Worm (Caenorhabditis elegans) whole organism, L3 larva: Measurements from ENCODE around the gene pkn-1.

Experiments used
- ceh-28 ChIP-seq: fragments of 150-350 bp; optimal IDR thresholded peaks from 2 replicates; lab custom pipeline; 2014; ENCODE audit warnings: missing biosample characterization, missing genetic modification reagents, missing genetic modification characterization
- ceh-82 ChIP-seq: fragments of 150-350 bp; optimal IDR thresholded peaks from 2 replicates; lab custom pipeline; 2014; ENCODE audit warnings: missing biosample characterization, missing genetic modification characterization
- daf-12 ChIP-seq: fragments of 150-350 bp; optimal IDR thresholded peaks from 2 replicates; lab custom pipeline; 2014; ENCODE audit warnings: missing biosample characterization, missing genetic modification reagents, missing genetic modification characterization
- lsy-12 ChIP-seq: sonication (generic microtip); optimal IDR thresholded peaks from 2 replicates; lab custom pipeline; 2016; ENCODE audit warnings: mild to moderate bottlenecking, missing genetic modification characterization, missing compliant biosample characterization
- mdl-1 ChIP-seq: fragments of 150-350 bp; optimal IDR thresholded peaks from 2 replicates; lab custom pipeline; 2014; ENCODE audit warnings: missing biosample characterization, missing genetic modification characterization
- nfya-1 ChIP-seq: sonication (generic microtip); optimal IDR thresholded peaks from 2 replicates; lab custom pipeline; 2017; ENCODE audit warnings: missing genetic modification characterization, mild to moderate bottlenecking, missing compliant biosample characterization, antibody characterized with exemption, moderate library complexity; ENCODE audit not compliant: insufficient read depth
- nhr-11 ChIP-seq: fragments of 150-350 bp; optimal IDR thresholded peaks from 2 replicates; lab custom pipeline; 2014; ENCODE audit warnings: missing biosample characterization, missing genetic modification characterization
- nhr-237 ChIP-seq: fragments of 150-350 bp; optimal IDR thresholded peaks from 2 replicates; lab custom pipeline; 2014; ENCODE audit warnings: missing biosample characterization, missing genetic modification characterization
- nhr-76 ChIP-seq: fragments of 150-350 bp; sonication (generic microtip); optimal IDR thresholded peaks from 5 replicates; lab custom pipeline; 2014; ENCODE audit warnings: missing biosample characterization, missing genetic modification characterization
- nhr-77 ChIP-seq: fragments of 150-350 bp; optimal IDR thresholded peaks from 2 replicates; lab custom pipeline; 2014; ENCODE audit warnings: missing biosample characterization, missing genetic modification characterization
- pha-4 ChIP-seq: fragments of 150-350 bp; optimal IDR thresholded peaks from 2 replicates; lab custom pipeline; 2014; ENCODE audit warnings: missing biosample characterization, missing genetic modification reagents, missing genetic modification characterization
- unc-62 ChIP-seq: fragments of 150-350 bp; sonication (generic microtip); optimal IDR thresholded peaks from 4 replicates; lab custom pipeline; 2014; ENCODE audit warnings: missing biosample characterization, missing genetic modification reagents, missing genetic modification characterization
- ztf-11 ChIP-seq: fragments of 150-350 bp; optimal IDR thresholded peaks from 2 replicates; lab custom pipeline; 2014; ENCODE audit warnings: missing biosample characterization, missing genetic modification characterization
- ztf-4 ChIP-seq: fragments of 150-350 bp; optimal IDR thresholded peaks from 2 replicates; lab custom pipeline; 2014; ENCODE audit warnings: missing biosample characterization, missing genetic modification characterization

ce11 chrX:10440781-10441180, 43.7 kb downstream of the pkn-1 start:
- TF ChIP-seq ztf-4 (no peak), nhr-237 (tag; lab: Kevin White, UChicago) (no peak), ceh-82 (no peak), ceh-28 (tag; lab: Kevin White, UChicago) (no peak), mdl-1 (no peak), pha-4 (tag; lab: Kevin White, UChicago) (no peak), daf-12 (tag; lab: Kevin White, UChicago) (no peak), unc-62 (no peak), lsy-12 (tag; lab: Kevin White, UChicago) (no peak), nfya-1 (tag; lab: Kevin White, UChicago) (no peak), nhr-77 (tag; lab: Kevin White, UChicago) (no peak), nhr-11 (tag; lab: Kevin White, UChicago) (no peak), nhr-76 (tag; lab: Kevin White, UChicago) (no peak), ztf-11 (tag; lab: Kevin White, UChicago) (no peak)
